Fruit fly (Drosophila melanogaster): ENCODE data around the gene tomboy20.

tomboy20 gene

dm6 chr3R:10688160-10688559 is 47.6 kb downstream of the tomboy20 start:
- peak; percentile 44; the same call in 1 of the 2 replicates for TF ChIP-seq Ets98B (GFP tag; IDR thresholded peaks at IDR 0.05)
- no peak for TF ChIP-seq Snoo (tag; optimal IDR thresholded peaks at IDR 0.05)

- TF ChIP-seq CG9948 (tag; optimal IDR thresholded peaks at IDR 0.05) (no peak), CG32121 (GFP tag; IDR thresholded peaks at IDR 0.05) (no peak), CG4496 (GFP tag; IDR thresholded peaks at IDR 0.05) (no peak), rn (GFP tag; IDR thresholded peaks at IDR 0.05) (no peak), CG14655 (GFP tag; optimal IDR thresholded peaks at IDR 0.05) (no peak), D1 (tag; optimal IDR thresholded peaks at IDR 0.05) (no peak), Snoo (tag; optimal IDR thresholded peaks at IDR 0.05) (no peak), Ets98B (GFP tag; IDR thresholded peaks at IDR 0.05) (no peak), Pif1B (GFP tag; optimal IDR thresholded peaks at IDR 0.05) (no peak), CG34367 (tag; optimal IDR thresholded peaks at IDR 0.05) (no peak), CG15710 (tag; optimal IDR thresholded peaks at IDR 0.05) (no peak), gl (tag; optimal IDR thresholded peaks at IDR 0.05) (no peak), fd96Ca (GFP tag; IDR thresholded peaks at IDR 0.05) (no peak), CG8159 (tag; optimal IDR thresholded peaks at IDR 0.05) (no peak), CG10348 (GFP tag; IDR thresholded peaks at IDR 0.05) (no peak), CG17806 (tag; optimal IDR thresholded peaks at IDR 0.05) (no peak), EcR (GFP tag; optimal IDR thresholded peaks at IDR 0.05) (no peak)
These were observed 48.4 kb downstream of the tomboy20 start for dm6 chr3R:10687312-10687711.

dm6 chr3R:10686307-10687094 is 49.3 kb downstream of the tomboy20 start, which contains the start of gene Skel:
Skel (plus strand) TSS chr3R:10686943.
- no peak for TF ChIP-seq CG9948 (tag; optimal IDR thresholded peaks at IDR 0.05)
- TF ChIP-seq Pif1A (GFP tag; optimal IDR thresholded peaks at IDR 0.05), result no peak
- TF ChIP-seq Pif1B (GFP tag; optimal IDR thresholded peaks at IDR 0.05), result no peak
- TF ChIP-seq CG10348 (GFP tag; IDR thresholded peaks at IDR 0.05), result no peak
- TF ChIP-seq Ets98B (GFP tag; IDR thresholded peaks at IDR 0.05), result peak; percentile 39; the same call in 1 of the 2 replicates
- no peak for TF ChIP-seq rn (GFP tag; IDR thresholded peaks at IDR 0.05)
- TF ChIP-seq CG13204 (GFP tag; optimal IDR thresholded peaks at IDR 0.05), result peak; percentile 14
- no peak for TF ChIP-seq CG15710 (tag; optimal IDR thresholded peaks at IDR 0.05)
- TF ChIP-seq D1 (tag; optimal IDR thresholded peaks at IDR 0.05), result no peak

All from whole organism, pupa.